Worm (Caenorhabditis elegans) whole organism, L1 larva: ENCODE measurements around the gene sre-56.

ENCODE experiments used
- C34B4.2 ChIP-seq: sonication (generic microtip); optimal IDR thresholded peaks from 2 replicates; lab custom pipeline; 2017; ENCODE audit warnings: mild to moderate bottlenecking, missing genetic modification characterization, missing compliant biosample characterization
- Y116A8C.19 ChIP-seq: sonication (generic microtip); optimal IDR thresholded peaks from 2 replicates; lab custom pipeline; 2016; ENCODE audit warnings: missing compliant biosample characterization, missing genetic modification characterization, borderline replicate concordance
- alr-1 ChIP-seq: fragments of 200-800 bp; sonication (Bioruptor generic); optimal IDR thresholded peaks from 2 replicates; lab custom pipeline; 2018; ENCODE audit warnings: borderline replicate concordance, mild to moderate bottlenecking, missing genetic modification characterization, missing compliant biosample characterization
- blmp-1 ChIP-seq: fragments of 150-350 bp; optimal IDR thresholded peaks from 2 replicates; lab custom pipeline; 2014; ENCODE audit warnings: missing biosample characterization, missing genetic modification characterization
- ceh-63 ChIP-seq: fragments of 200-800 bp; sonication (Bioruptor generic); optimal IDR thresholded peaks from 2 replicates; lab custom pipeline; 2018; ENCODE audit warnings: mild to moderate bottlenecking, missing genetic modification characterization, missing compliant biosample characterization
- ceh-88 ChIP-seq: fragments of 200-800 bp; sonication (Bioruptor generic); IDR thresholded peaks from 2 replicates; pipeline ENCODE4 v1.3.6; 2022; ENCODE audit warnings: missing genetic modification characterization, missing compliant biosample characterization
- ces-1 ChIP-seq: fragments of 150-350 bp; optimal IDR thresholded peaks from 2 replicates; lab custom pipeline; 2014; ENCODE audit warnings: missing biosample characterization, missing genetic modification reagents, missing genetic modification characterization
- dpl-1 ChIP-seq, 3 experiments: fragments of 150-350 bp in 2 of 3; sonication (generic microtip) in 1 of 3; optimal IDR thresholded peaks; 2 replicates each; lab custom pipeline; 2014 to 2017; ENCODE audit warnings: missing biosample characterization in 3 of 3, missing genetic modification characterization in 3 of 3, missing genetic modification reagents in 3 of 3
- dsc-1 ChIP-seq: sonication (generic microtip); optimal IDR thresholded peaks from 2 replicates; lab custom pipeline; 2016; ENCODE audit warnings: mild to moderate bottlenecking, missing genetic modification characterization, missing compliant biosample characterization
- efl-1 ChIP-seq, 4 experiments: fragments of 150-350 bp; optimal IDR thresholded peaks in 3 of 4; peaks in 1 of 4; 1 replicate in 1 of 4; 2 replicates in 3 of 4; lab custom pipeline; 2014; ENCODE audit warnings: missing biosample characterization in 2 of 4, missing genetic modification characterization in 2 of 4, missing genetic modification reagents in 2 of 4
- egl-13 ChIP-seq: sonication (generic microtip); optimal IDR thresholded peaks from 2 replicates; lab custom pipeline; 2016; ENCODE audit warnings: missing genotype, missing genetic modification reagents, missing genetic modification characterization, missing compliant biosample characterization
- elt-2 ChIP-seq: sonication (generic microtip); optimal IDR thresholded peaks from 2 replicates; lab custom pipeline; 2016; ENCODE audit warnings: missing genetic modification characterization, mild to moderate bottlenecking, inconsistent platforms, missing compliant biosample characterization, missing genetic modification reagents
- fkh-10 ChIP-seq: sonication (generic microtip); optimal IDR thresholded peaks from 2 replicates; lab custom pipeline; 2017; ENCODE audit warnings: missing biosample characterization, missing genetic modification reagents, missing genetic modification characterization
- fkh-4 ChIP-seq: sonication (generic microtip); optimal IDR thresholded peaks from 2 replicates; lab custom pipeline; 2016; ENCODE audit warnings: missing compliant biosample characterization, missing genetic modification characterization, borderline replicate concordance
- fkh-8 ChIP-seq: sonication (generic microtip); optimal IDR thresholded peaks from 2 replicates; lab custom pipeline; 2016; ENCODE audit warnings: mild to moderate bottlenecking, missing genetic modification characterization, missing compliant biosample characterization
- fos-1 ChIP-seq: fragments of 150-350 bp; optimal IDR thresholded peaks from 2 replicates; lab custom pipeline; 2014; ENCODE audit warnings: missing biosample characterization, missing genetic modification characterization
- grh-1 ChIP-seq: fragments of 200-800 bp; sonication (Bioruptor generic); IDR thresholded peaks from 2 replicates; pipeline ENCODE4 v1.3.6; 2022; ENCODE audit warnings: missing genetic modification reagents, missing genetic modification characterization, missing compliant biosample characterization
- hlh-17 ChIP-seq: fragments of 200-800 bp; sonication (Bioruptor generic); optimal IDR thresholded peaks from 2 replicates; lab custom pipeline; 2018; ENCODE audit warnings: missing genetic modification characterization, mild to moderate bottlenecking, missing compliant biosample characterization, moderate library complexity, borderline replicate concordance
- hpl-2 ChIP-seq: fragments of 150-350 bp; optimal IDR thresholded peaks from 2 replicates; lab custom pipeline; 2014; ENCODE audit warnings: missing biosample characterization, missing genetic modification reagents, missing genetic modification characterization
- isw-1 ChIP-seq: fragments of 200-800 bp; sonication (Bioruptor generic); IDR thresholded peaks from 2 replicates; pipeline ENCODE4 v1.3.6; 2022; ENCODE audit warnings: missing genetic modification characterization, missing compliant biosample characterization
- jun-1 ChIP-seq: fragments of 150-350 bp; optimal IDR thresholded peaks from 2 replicates; lab custom pipeline; 2014; ENCODE audit warnings: missing biosample characterization, missing genetic modification reagents, missing genetic modification characterization
- lin-13 ChIP-seq: fragments of 150-350 bp; optimal IDR thresholded peaks from 2 replicates; lab custom pipeline; 2014; ENCODE audit warnings: missing biosample characterization, missing genetic modification reagents, missing genetic modification characterization
- lin-14 ChIP-seq: fragments of 200-800 bp; sonication (Bioruptor generic); optimal IDR thresholded peaks from 2 replicates; lab custom pipeline; 2018; ENCODE audit warnings: mild to moderate bottlenecking, missing genetic modification characterization, moderate library complexity, missing compliant biosample characterization
- lsy-2 ChIP-seq, 2 experiments: fragments of 150-350 bp; optimal IDR thresholded peaks; 2 replicates each; lab custom pipeline; 2014; ENCODE audit warnings: missing biosample characterization in 2 of 2, missing genetic modification characterization in 2 of 2
- mdl-1 ChIP-seq, 2 experiments: fragments of 150-350 bp; optimal IDR thresholded peaks; 2 replicates each; lab custom pipeline; 2014 to 2017; ENCODE audit warnings: missing biosample characterization in 2 of 2, missing genetic modification characterization in 2 of 2, inconsistent platforms in 1 of 2
- mef-2 ChIP-seq: fragments of 150-350 bp; optimal IDR thresholded peaks from 2 replicates; lab custom pipeline; 2014; ENCODE audit warnings: missing biosample characterization, missing genetic modification characterization
- nhr-12 ChIP-seq: sonication (generic microtip); optimal IDR thresholded peaks from 2 replicates; lab custom pipeline; 2017; ENCODE audit warnings: missing biosample characterization, missing genetic modification characterization
- nhr-19 ChIP-seq: fragments of 200-800 bp; sonication (Bioruptor generic); conservative IDR thresholded peaks from 2 replicates; pipeline ENCODE4 v1.3.6; 2022; ENCODE audit warnings: missing genetic modification characterization, missing compliant biosample characterization
- nhr-47 ChIP-seq: sonication (generic microtip); optimal IDR thresholded peaks from 2 replicates; lab custom pipeline; 2016; ENCODE audit warnings: mild to moderate bottlenecking, missing genetic modification characterization, moderate library complexity, missing compliant biosample characterization
- nhr-71 ChIP-seq: sonication (generic microtip); optimal IDR thresholded peaks from 2 replicates; lab custom pipeline; 2016; ENCODE audit warnings: mild to moderate bottlenecking, missing genetic modification characterization, moderate library complexity, missing compliant biosample characterization
- nhr-76 ChIP-seq: sonication (generic microtip); optimal IDR thresholded peaks from 2 replicates; lab custom pipeline; 2017; ENCODE audit warnings: missing biosample characterization, missing genetic modification characterization
- nhr-77 ChIP-seq: fragments of 150-350 bp; optimal IDR thresholded peaks from 2 replicates; lab custom pipeline; 2014; ENCODE audit warnings: missing biosample characterization, missing genetic modification characterization
- nhr-84 ChIP-seq: sonication (generic microtip); optimal IDR thresholded peaks from 2 replicates; lab custom pipeline; 2017; ENCODE audit warnings: missing biosample characterization, missing genetic modification characterization
- pag-3 ChIP-seq: sonication (generic microtip); optimal IDR thresholded peaks from 2 replicates; lab custom pipeline; 2017; ENCODE audit warnings: missing genetic modification characterization, mild to moderate bottlenecking, missing compliant biosample characterization, antibody characterized with exemption, borderline replicate concordance; ENCODE audit not compliant: insufficient read depth
- rnt-1 ChIP-seq: sonication (generic microtip); optimal IDR thresholded peaks from 2 replicates; lab custom pipeline; 2016; ENCODE audit warnings: mild to moderate bottlenecking, missing genetic modification characterization, moderate library complexity, missing compliant biosample characterization
- skn-1 ChIP-seq: fragments of 150-350 bp; optimal IDR thresholded peaks from 2 replicates; lab custom pipeline; 2014; ENCODE audit warnings: missing biosample characterization, missing genetic modification characterization
- snu-23 ChIP-seq: sonication (generic microtip); optimal IDR thresholded peaks from 2 replicates; lab custom pipeline; 2016; ENCODE audit warnings: missing genetic modification characterization, missing compliant biosample characterization
- tbx-2 ChIP-seq: sonication (generic microtip); optimal IDR thresholded peaks from 2 replicates; lab custom pipeline; 2016; ENCODE audit warnings: missing genetic modification characterization, missing compliant biosample characterization
- unc-86 ChIP-seq: sonication (generic microtip); optimal IDR thresholded peaks from 2 replicates; lab custom pipeline; 2016; ENCODE audit warnings: missing genetic modification characterization, missing compliant biosample characterization
- zag-1 ChIP-seq: fragments of 150-350 bp; optimal IDR thresholded peaks from 2 replicates; lab custom pipeline; 2014; ENCODE audit warnings: missing biosample characterization, missing genetic modification characterization
- ztf-4 ChIP-seq: fragments of 150-350 bp; optimal IDR thresholded peaks from 2 replicates; lab custom pipeline; 2014; ENCODE audit warnings: missing biosample characterization, missing genetic modification characterization

sre-56 gene

DNA sequence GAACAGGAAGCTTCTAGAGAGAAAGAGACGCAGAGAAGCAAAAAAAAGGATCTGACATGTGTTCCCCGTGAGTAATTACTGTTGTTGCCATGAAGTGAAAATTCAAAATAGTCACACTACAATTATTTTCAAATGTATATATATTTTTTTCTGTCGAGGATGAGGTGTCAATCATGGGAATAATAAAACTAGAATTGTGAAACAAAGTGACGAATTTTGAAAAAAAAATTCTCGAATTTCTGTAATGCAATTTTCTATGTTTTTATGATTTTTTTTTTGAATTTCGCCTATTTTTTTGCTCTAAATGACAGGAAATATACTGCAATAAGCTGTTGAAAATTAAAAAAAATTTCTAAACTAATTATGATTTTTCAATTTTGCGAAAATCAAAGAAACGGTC lies 28.8 kb downstream of the sre-56 start:
- no peak for TF ChIP-seq nhr-77 (tag; lab: Kevin White, UChicago)
- TF ChIP-seq lin-14: no peak
- TF ChIP-seq nhr-84: no peak
- TF ChIP-seq isw-1 (GFP tag; lab: Robert Waterston, UW): no peak
- no peak for TF ChIP-seq hlh-17 (GFP tag; lab: Kevin White, UChicago)
- TF ChIP-seq grh-1 (GFP tag; lab: Robert Waterston, UW): no peak
- TF ChIP-seq C34B4.2 (tag; lab: Kevin White, UChicago): no peak
- no peak for TF ChIP-seq rnt-1 (tag; lab: Kevin White, UChicago)
- TF ChIP-seq ces-1 (GFP tag; lab: Kevin White, UChicago): no peak
- TF ChIP-seq ztf-4 (tag; lab: Kevin White, UChicago): no peak
- TF ChIP-seq pag-3 (tag; lab: Kevin White, UChicago): no peak
- no peak for TF ChIP-seq zag-1
- TF ChIP-seq jun-1 (tag; lab: Kevin White, UChicago): no peak
- no peak for TF ChIP-seq fkh-8 (tag; lab: Kevin White, UChicago)
- no peak for TF ChIP-seq nhr-19 (GFP tag; lab: Robert Waterston, UW)
- TF ChIP-seq nhr-76 (tag; lab: Kevin White, UChicago): no peak
- no peak for TF ChIP-seq mef-2 (tag; lab: Kevin White, UChicago)
- TF ChIP-seq dpl-1 (GFP tag; optimal IDR thresholded peaks at IDR 0.05; lab: Kevin White, UChicago): no peak
- no peak for TF ChIP-seq skn-1 (tag; lab: Kevin White, UChicago)

- peak; percentile 69 for TF ChIP-seq rnt-1 (tag; lab: Kevin White, UChicago)
- TF ChIP-seq lsy-2 (tag; optimal IDR thresholded peaks at IDR 0.05; lab: Kevin White, UChicago): peak in 1 of 2 experiments; percentile 25
- no peak for TF ChIP-seq fkh-8 (tag; lab: Kevin White, UChicago)
- TF ChIP-seq efl-1 (optimal IDR thresholded peaks at IDR 0.05; lab: Kevin White, UChicago): no peak
- TF ChIP-seq efl-1 (GFP tag; optimal IDR thresholded peaks at IDR 0.05 in 1 of 2; lab: Kevin White, UChicago): peak in 1 of 2 experiments; percentile 56
- TF ChIP-seq nhr-71 (tag; lab: Kevin White, UChicago): peak; percentile 24
- TF ChIP-seq unc-86 (tag; lab: Kevin White, UChicago): no peak
- peak in 1 of 2 experiments; percentile 14 for TF ChIP-seq mdl-1 (tag; optimal IDR thresholded peaks at IDR 0.05; lab: Kevin White, UChicago)
- TF ChIP-seq snu-23 (GFP tag; lab: Kevin White, UChicago): peak; percentile 1
- no peak for TF ChIP-seq blmp-1
- TF ChIP-seq lin-14: peak; percentile 51
Measured at ce11 chrII:12353816-12354215, 29.6 kb downstream of the sre-56 start.

ce11 chrII:12362262-12362661 lies 38.0 kb downstream of the sre-56 start:
- TF ChIP-seq ceh-63 (GFP tag; lab: Kevin White, UChicago): no peak
- TF ChIP-seq Y116A8C.19 (tag; lab: Kevin White, UChicago): no peak
- no peak for TF ChIP-seq ceh-88
- no peak for TF ChIP-seq fkh-4 (tag; lab: Kevin White, UChicago)
- no peak for TF ChIP-seq elt-2 (tag; lab: Kevin White, UChicago)
- no peak for TF ChIP-seq fkh-10 (GFP tag; lab: Kevin White, UChicago)
- TF ChIP-seq nhr-47 (tag; lab: Kevin White, UChicago): no peak
- TF ChIP-seq lin-13: no peak
- no peak for TF ChIP-seq fos-1 (tag; lab: Kevin White, UChicago)
- no peak for TF ChIP-seq dsc-1 (tag; lab: Kevin White, UChicago)
- no peak for TF ChIP-seq egl-13 (tag; lab: Kevin White, UChicago)
- TF ChIP-seq hpl-2 (GFP tag; lab: Kevin White, UChicago): no peak
- no peak for TF ChIP-seq nhr-12 (tag; lab: Kevin White, UChicago)
- TF ChIP-seq grh-1 (GFP tag; lab: Robert Waterston, UW): no peak
- TF ChIP-seq tbx-2 (tag; lab: Kevin White, UChicago): no peak
- TF ChIP-seq C34B4.2 (tag; lab: Kevin White, UChicago): no peak
- no peak for TF ChIP-seq alr-1 (tag; lab: Kevin White, UChicago)
- no peak for TF ChIP-seq pag-3 (tag; lab: Kevin White, UChicago)
